Worm (Caenorhabditis elegans): Measurements from ENCODE around the gene srd-19.

DNA sequence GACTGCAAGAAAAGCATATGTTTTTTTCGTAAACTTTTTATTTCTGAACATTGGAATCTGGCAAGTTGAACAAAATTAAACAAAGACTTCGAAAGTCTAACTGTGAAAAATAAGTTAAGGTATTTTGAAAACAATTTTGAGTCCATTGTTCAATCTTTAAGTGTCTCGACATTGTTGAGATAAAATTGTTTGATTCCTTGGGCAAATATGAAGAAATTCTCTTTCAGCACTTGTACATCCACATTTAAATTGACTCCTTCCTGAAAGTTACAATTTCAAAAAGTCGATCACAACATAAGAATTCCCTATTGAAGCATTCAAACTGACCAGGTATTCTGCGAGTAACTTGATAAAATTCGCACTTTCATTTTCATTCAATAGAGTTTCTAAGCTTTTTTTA, 12.5 kb downstream of the srd-19 start:
- TF ChIP-seq flt-1 (GFP tag; IDR thresholded peaks at IDR 0.05), result no peak
- no peak for TF ChIP-seq ztf-23 (GFP tag; IDR thresholded peaks at IDR 0.05)
- TF ChIP-seq T22C8.4 (GFP tag; IDR thresholded peaks at IDR 0.05), result no peak
- TF ChIP-seq ztf-29 (GFP tag; IDR thresholded peaks at IDR 0.05), result no peak
- no peak for TF ChIP-seq tab-1 (GFP tag; IDR thresholded peaks at IDR 0.05)
- no peak for TF ChIP-seq ref-1 (GFP tag; conservative IDR thresholded peaks at IDR 0.05)
- no peak for TF ChIP-seq klf-2 (GFP tag; conservative IDR thresholded peaks at IDR 0.05)
- no peak for TF ChIP-seq med-1 (GFP tag; optimal IDR thresholded peaks at IDR 0.05; ENCODE audit: insufficient read depth)

Measured in whole organism, midembryonic.